Fruit fly (Drosophila melanogaster) whole organism, embryonic: ENCODE results near the gene zuc.
A peak's percentile ranks its signal among the peaks of the same experiment; 100 is the strongest.

Experiments used
- Atf3 ChIP-seq: fragments of 200-800 bp; sonication (Bioruptor generic); optimal IDR thresholded peaks from 3 replicates; lab custom pipeline; 2016; ENCODE audit warnings: missing biosample characterization, missing genetic modification characterization
- B-H1 ChIP-seq: fragments of 200-800 bp; sonication (Bioruptor generic); IDR thresholded peaks from 3 replicates; pipeline ENCODE4 v1.3.6; 2022; ENCODE audit warnings: missing biosample characterization, missing genetic modification characterization
- CG11723 ChIP-seq: fragments of 200-800 bp; sonication (Bioruptor generic); optimal IDR thresholded peaks from 2 replicates; lab custom pipeline; 2017; ENCODE audit warnings: missing biosample characterization, mild to moderate bottlenecking, missing genetic modification characterization
- CG12071 ChIP-seq: fragments of 200-800 bp; sonication (Bioruptor generic); optimal IDR thresholded peaks from 3 replicates; lab custom pipeline; 2018; ENCODE audit warnings: missing biosample characterization, mild to moderate bottlenecking, missing genetic modification characterization
- CG12769 ChIP-seq: fragments of 200-800 bp; sonication (Bioruptor generic); optimal IDR thresholded peaks from 2 replicates; lab custom pipeline; 2019; ENCODE audit warnings: missing biosample characterization, mild to moderate bottlenecking, missing genetic modification characterization, moderate library complexity
- CG13894 ChIP-seq: fragments of 200-800 bp; sonication (Bioruptor generic); optimal IDR thresholded peaks from 3 replicates; lab custom pipeline; 2018; ENCODE audit warnings: missing biosample characterization, mild to moderate bottlenecking, missing genetic modification characterization, moderate library complexity
- CG14441 ChIP-seq: fragments of 200-800 bp; sonication (Bioruptor generic); IDR thresholded peaks from 2 replicates; pipeline ENCODE4 v1.3.6; 2022; ENCODE audit warnings: missing biosample characterization, missing genetic modification characterization
- CG15601 ChIP-seq: fragments of 200-800 bp; sonication (Bioruptor generic); optimal IDR thresholded peaks from 3 replicates; lab custom pipeline; 2019; ENCODE audit warnings: missing biosample characterization, mild to moderate bottlenecking, missing genetic modification characterization, moderate library complexity
- CG17186 ChIP-seq: fragments of 200-800 bp; sonication (Bioruptor generic); optimal IDR thresholded peaks from 3 replicates; lab custom pipeline; 2017; ENCODE audit warnings: missing biosample characterization, missing genetic modification reagents, missing genetic modification characterization
- CG17612 ChIP-seq: fragments of 200-800 bp; sonication (Bioruptor generic); IDR thresholded peaks from 2 replicates; pipeline ENCODE4 v1.3.6; 2022; ENCODE audit warnings: missing biosample characterization, missing genetic modification characterization
- CG1792 ChIP-seq: fragments of 200-800 bp; sonication (Bioruptor generic); optimal IDR thresholded peaks from 2 replicates; lab custom pipeline; 2016; ENCODE audit warnings: missing biosample characterization, missing genetic modification characterization
- CG2199 ChIP-seq: fragments of 200-800 bp; sonication (Bioruptor generic); IDR thresholded peaks from 3 replicates; pipeline ENCODE4 v1.3.6; 2022; ENCODE audit warnings: missing biosample characterization, missing genetic modification characterization
- CG30020 ChIP-seq: fragments of 200-800 bp; optimal IDR thresholded peaks from 2 replicates; lab custom pipeline; 2019; ENCODE audit warnings: missing biosample characterization, mild to moderate bottlenecking, missing genetic modification characterization, moderate library complexity
- CG3065 ChIP-seq: fragments of 200-800 bp; sonication (Bioruptor generic); optimal IDR thresholded peaks from 2 replicates; lab custom pipeline; 2016; ENCODE audit warnings: missing biosample characterization, missing genetic modification characterization
- CG31441 ChIP-seq: fragments of 200-800 bp; sonication (Bioruptor generic); IDR thresholded peaks from 2 replicates; pipeline ENCODE4 v1.3.6; 2022; ENCODE audit warnings: missing biosample characterization, missing genetic modification characterization
- CG3726 ChIP-seq: fragments of 200-800 bp; sonication (Bioruptor generic); IDR thresholded peaks from 3 replicates; pipeline ENCODE4, ENCODE4 v1.3.6; 2022; ENCODE audit warnings: missing biosample characterization, missing genetic modification characterization
- CG4404 ChIP-seq: fragments of 200-800 bp; sonication (Bioruptor generic); IDR thresholded peaks from 2 replicates; pipeline ENCODE4 v1.3.6; 2022; ENCODE audit warnings: missing biosample characterization, missing genetic modification characterization
- CG5245 ChIP-seq: fragments of 200-800 bp; sonication (Bioruptor generic); optimal IDR thresholded peaks from 3 replicates; lab custom pipeline; 2016; ENCODE audit warnings: missing biosample characterization, missing genetic modification characterization
- CG6272 ChIP-seq: fragments of 200-800 bp; sonication (Bioruptor generic); IDR thresholded peaks from 2 replicates; pipeline ENCODE4 v1.3.6; 2022; ENCODE audit warnings: missing biosample characterization, missing genetic modification characterization
- CG7786 ChIP-seq: fragments of 200-800 bp; sonication (Bioruptor generic); optimal IDR thresholded peaks from 2 replicates; lab custom pipeline; 2016; ENCODE audit warnings: missing biosample characterization, missing genetic modification characterization
- CG8281 ChIP-seq: fragments of 200-800 bp; sonication (Bioruptor generic); optimal IDR thresholded peaks from 2 replicates; lab custom pipeline; 2018; ENCODE audit warnings: missing biosample characterization, mild to moderate bottlenecking, missing genetic modification characterization, moderate library complexity
- D19A ChIP-seq: fragments of 200-800 bp; optimal IDR thresholded peaks from 3 replicates; lab custom pipeline; 2019; ENCODE audit warnings: missing biosample characterization, mild to moderate bottlenecking, missing genetic modification characterization, moderate library complexity
- E2f1 ChIP-seq: fragments of 200-800 bp; sonication (Bioruptor generic); IDR thresholded peaks from 2 replicates; pipeline ENCODE4 v1.3.6; 2022; ENCODE audit warnings: missing biosample characterization, missing genetic modification characterization
- E2f2 ChIP-seq: fragments of 200-800 bp; sonication (Bioruptor generic); IDR thresholded peaks from 2 replicates; pipeline ENCODE4 v1.3.6; 2022; ENCODE audit warnings: missing biosample characterization, missing genetic modification characterization
- Gug ChIP-seq: fragments of 200-800 bp; sonication (Bioruptor generic); IDR thresholded peaks from 4 replicates; pipeline ENCODE4 v1.3.6; 2022; ENCODE audit warnings: missing biosample characterization, missing genetic modification characterization
- HmgZ ChIP-seq: fragments of 200-800 bp; sonication (Bioruptor generic); optimal IDR thresholded peaks from 2 replicates; lab custom pipeline; 2018; ENCODE audit warnings: missing biosample characterization, mild to moderate bottlenecking, missing genetic modification characterization
- Lpt ChIP-seq: fragments of >200 bp; optimal IDR thresholded peaks from 2 replicates; lab custom pipeline; 2018; ENCODE audit warnings: missing biosample characterization, missing genetic modification characterization
- Med ChIP-seq: fragments of 200-800 bp; sonication (Bioruptor generic); peaks from one replicate; lab custom pipeline; 2016; ENCODE audit warnings: missing biosample characterization, missing genetic modification characterization, mild to moderate bottlenecking, inconsistent platforms, moderate library complexity
- Meics ChIP-seq: fragments of 200-800 bp; sonication (Bioruptor generic); optimal IDR thresholded peaks from 2 replicates; lab custom pipeline; 2017; ENCODE audit warnings: missing biosample characterization, mild to moderate bottlenecking, missing genetic modification characterization
- Mes4 ChIP-seq: fragments of 200-800 bp; sonication (Bioruptor generic); optimal IDR thresholded peaks from 2 replicates; lab custom pipeline; 2016; ENCODE audit warnings: missing biosample characterization, missing genetic modification characterization
- NC2α ChIP-seq: fragments of 200-800 bp; sonication (Bioruptor generic); optimal IDR thresholded peaks from 2 replicates; lab custom pipeline; 2016; ENCODE audit warnings: missing biosample characterization, missing genetic modification characterization
- Six4 ChIP-seq: fragments of 200-800 bp; sonication (Bioruptor generic); optimal IDR thresholded peaks from 2 replicates; lab custom pipeline; 2016; ENCODE audit warnings: missing biosample characterization, missing genetic modification characterization
- Sry-δ ChIP-seq: fragments of 200-800 bp; sonication (Bioruptor generic); optimal IDR thresholded peaks from 2 replicates; lab custom pipeline; 2016; ENCODE audit warnings: missing biosample characterization, missing genetic modification characterization
- Vsx1 ChIP-seq: fragments of 200-800 bp; sonication (Bioruptor generic); optimal IDR thresholded peaks from 2 replicates; lab custom pipeline; 2017; ENCODE audit warnings: missing biosample characterization, mild to moderate bottlenecking, missing genetic modification characterization, missing genetic modification reagents
- Xbp1 ChIP-seq: fragments of 200-800 bp; sonication (Bioruptor generic); optimal IDR thresholded peaks from 3 replicates; lab custom pipeline; 2016; ENCODE audit warnings: missing biosample characterization, mild to moderate bottlenecking, missing genetic modification characterization
- aop ChIP-seq: fragments of 200-800 bp; sonication (Bioruptor generic); IDR thresholded peaks from 2 replicates; pipeline ENCODE4 v1.3.6; 2022; ENCODE audit warnings: missing biosample characterization, missing genetic modification characterization
- bowl ChIP-seq: fragments of 200-800 bp; sonication (Bioruptor generic); IDR thresholded peaks from 2 replicates; pipeline ENCODE4 v1.3.6; 2022; ENCODE audit warnings: missing biosample characterization, missing genetic modification characterization
- da ChIP-seq: fragments of 200-800 bp; sonication (Bioruptor generic); optimal IDR thresholded peaks from 2 replicates; lab custom pipeline; 2016; ENCODE audit warnings: missing biosample characterization, missing genetic modification characterization
- gcm ChIP-seq: fragments of 200-800 bp; sonication (Bioruptor generic); optimal IDR thresholded peaks from 2 replicates; lab custom pipeline; 2019; ENCODE audit warnings: missing biosample characterization, mild to moderate bottlenecking, missing genetic modification characterization, moderate library complexity
- h ChIP-seq: fragments of >200 bp; optimal IDR thresholded peaks from 2 replicates; lab custom pipeline; 2017
- lab ChIP-seq: fragments of 200-800 bp; sonication (Bioruptor generic); optimal IDR thresholded peaks from 3 replicates; lab custom pipeline; 2017; ENCODE audit warnings: missing biosample characterization, missing genetic modification characterization, mild to moderate bottlenecking, moderate library complexity, missing genetic modification reagents
- oc ChIP-seq: fragments of 200-800 bp; sonication (Bioruptor generic); optimal IDR thresholded peaks from 2 replicates; lab custom pipeline; 2018; ENCODE audit warnings: missing biosample characterization, mild to moderate bottlenecking, missing genetic modification characterization, moderate library complexity
- pita ChIP-seq: fragments of 200-800 bp; sonication (Bioruptor generic); optimal IDR thresholded peaks from 2 replicates; lab custom pipeline; 2017; ENCODE audit warnings: missing biosample characterization, mild to moderate bottlenecking, missing genetic modification characterization
- sens ChIP-seq: fragments of 200-800 bp; sonication (Bioruptor generic); peaks from one replicate; lab custom pipeline; 2016; ENCODE audit warnings: missing biosample characterization, missing genetic modification characterization
- so ChIP-seq: fragments of 200-800 bp; sonication (Bioruptor generic); IDR thresholded peaks from 3 replicates; pipeline ENCODE4 v1.3.6; 2022; ENCODE audit warnings: missing biosample characterization, missing genetic modification characterization
- sob ChIP-seq: fragments of 200-800 bp; sonication (Bioruptor generic); IDR thresholded peaks from 2 replicates; pipeline ENCODE4 v1.3.6; 2022; ENCODE audit warnings: missing biosample characterization, missing genetic modification characterization
- tgo ChIP-seq: fragments of 200-800 bp; sonication (Bioruptor generic); IDR thresholded peaks from 3 replicates; pipeline ENCODE4 v1.3.6; 2022; ENCODE audit warnings: missing biosample characterization, missing genetic modification characterization
- toy ChIP-seq: fragments of 200-800 bp; sonication (Bioruptor generic); IDR thresholded peaks from 2 replicates; pipeline ENCODE4 v1.3.6; 2022; ENCODE audit warnings: missing biosample characterization, missing genetic modification characterization
- unc-4 ChIP-seq: fragments of 200-800 bp; sonication (Bioruptor generic); IDR thresholded peaks from 2 replicates; pipeline ENCODE4 v1.3.6; 2022; ENCODE audit warnings: missing biosample characterization, missing genetic modification characterization; ENCODE audit not compliant: partially characterized antibody

The zuc gene

dm6 chr2L:12026458-12027431 is 37.1 kb upstream of the zuc start (continued):
- TF ChIP-seq CG17612 (GFP tag; lab: Robert Waterston, UW) (peak; percentile 23; the same call in 1 of the 2 replicates), toy (GFP tag; lab: Robert Waterston, UW) (no peak), CG14441 (GFP tag; lab: Robert Waterston, UW) (peak; percentile 62), CG6272 (GFP tag; lab: Robert Waterston, UW) (peak; percentile 24; the same call in 1 of the 2 replicates), Vsx1 (peak; percentile 43), Mes4 (GFP tag; lab: Kevin White, UChicago) (peak; percentile 29), Lpt (GFP tag; lab: Kevin White, UChicago) (no peak), Gug (GFP tag; lab: Robert Waterston, UW) (peak; percentile 35), unc-4 (GFP tag; lab: Robert Waterston, UW) (no peak; the same call in 1 of the 2 replicates), CG7786 (peak; percentile 32), CG3065 (GFP tag; lab: Kevin White, UChicago) (no peak), D19A (tag; lab: Kevin White, UChicago) (peak; percentile 36), HmgZ (tag; lab: Kevin White, UChicago) (no peak), tgo (peak; percentile 55), h (lab: Kevin White, UChicago) (no peak), CG13894 (tag; lab: Kevin White, UChicago) (peak; percentile 1), bowl (GFP tag; lab: Robert Waterston, UW) (no peak), CG17186 (GFP tag; lab: Kevin White, UChicago) (no peak), CG5245 (GFP tag; lab: Kevin White, UChicago) (peak; percentile 30), gcm (peak; percentile 20), CG3726 (GFP tag; lab: Robert Waterston, UW) (0 out of 3 replicates have a peak, but pooled peaks have one; percentile 47), CG30020 (peak; percentile 11), CG2199 (GFP tag; lab: Robert Waterston, UW) (0 out of 3 replicates have a peak, but pooled peaks have one; percentile 69), B-H1 (peak; percentile 20; the same call in 1 of the 3 replicates), CG15601 (peak; percentile 38), CG1792 (GFP tag; lab: Kevin White, UChicago) (no peak), Xbp1 (GFP tag; lab: Kevin White, UChicago) (peak; percentile 61), so (peak; percentile 39; the same call in 1 of the 3 replicates), da (GFP tag; lab: Kevin White, UChicago) (peak; percentile 12), sens (GFP tag; lab: Kevin White, UChicago) (peak; percentile 68), Six4 (peak; percentile 44), lab (no peak), CG8281 (tag; lab: Kevin White, UChicago) (no peak), Atf3 (GFP tag; lab: Kevin White, UChicago) (peak; percentile 5), Sry-δ (GFP tag; lab: Kevin White, UChicago) (peak; percentile 29), NC2α (GFP tag; lab: Kevin White, UChicago) (peak; percentile 22), sob (GFP tag; lab: Robert Waterston, UW) (peak; percentile 45), CG11723 (GFP tag; lab: Kevin White, UChicago) (peak; percentile 19), aop (GFP tag; lab: Robert Waterston, UW) (no peak), CG12769 (peak; percentile 22), E2f1 (GFP tag; lab: Robert Waterston, UW) (peak; percentile 47; the same call in 1 of the 2 replicates), CG4404 (GFP tag; lab: Robert Waterston, UW) (no peak), Meics (GFP tag; lab: Kevin White, UChicago) (peak; percentile 68), E2f2 (GFP tag; lab: Robert Waterston, UW) (peak; percentile 36), pita (GFP tag; lab: Kevin White, UChicago) (no peak), CG31441 (GFP tag; lab: Robert Waterston, UW) (peak; percentile 67), oc (peak; percentile 36), CG12071 (GFP tag; lab: Kevin White, UChicago) (no peak), Med (GFP tag; lab: Kevin White, UChicago) (peak; percentile 75)
